Fruit fly (Drosophila melanogaster) whole organism, prepupa: Measurements from ENCODE around the gene Npc2d.

Source experiments
- CG10631 ChIP-seq: fragments of 200-800 bp; sonication (Bioruptor generic); optimal IDR thresholded peaks from 2 replicates; lab custom pipeline; 2016; ENCODE audit warnings: missing biosample characterization, missing genetic modification characterization
- CG10669 ChIP-seq: fragments of 200-800 bp; sonication (Bioruptor generic); optimal IDR thresholded peaks from 3 replicates; lab custom pipeline; 2018; ENCODE audit warnings: missing biosample characterization, mild to moderate bottlenecking, missing genetic modification characterization, moderate library complexity
- CG11762 ChIP-seq: fragments of 200-800 bp; sonication (Bioruptor generic); optimal IDR thresholded peaks from 3 replicates; lab custom pipeline; 2016; ENCODE audit warnings: missing biosample characterization, missing genetic modification characterization; ENCODE audit not compliant: insufficient read depth
- CG11902 ChIP-seq: fragments of 200-800 bp; sonication (Bioruptor generic); optimal IDR thresholded peaks from 3 replicates; lab custom pipeline; 2016; ENCODE audit warnings: missing biosample characterization, missing genetic modification characterization
- CG15336 ChIP-seq: fragments of 200-800 bp; sonication (Bioruptor generic); IDR thresholded peaks from 2 replicates; pipeline ENCODE4 v1.3.6; 2022; ENCODE audit warnings: missing biosample characterization, missing genetic modification characterization
- CG1621 ChIP-seq: fragments of 200-800 bp; sonication (Bioruptor generic); optimal IDR thresholded peaks from 3 replicates; lab custom pipeline; 2018; ENCODE audit warnings: missing biosample characterization, mild to moderate bottlenecking, missing genetic modification characterization
- CG16779 ChIP-seq: fragments of 200-800 bp; sonication (Bioruptor generic); optimal IDR thresholded peaks from 3 replicates; lab custom pipeline; 2017; ENCODE audit warnings: missing biosample characterization, mild to moderate bottlenecking, missing genetic modification characterization
- CG32006 ChIP-seq: fragments of 200-800 bp; sonication (Bioruptor generic); optimal IDR thresholded peaks from 3 replicates; lab custom pipeline; 2017; ENCODE audit warnings: missing biosample characterization, mild to moderate bottlenecking, missing genetic modification characterization
- CG34406 ChIP-seq: fragments of 200-800 bp; sonication (Bioruptor generic); optimal IDR thresholded peaks from 3 replicates; lab custom pipeline; 2016; ENCODE audit warnings: missing biosample characterization, missing genetic modification characterization
- CG3919 ChIP-seq: fragments of 200-800 bp; sonication (Bioruptor generic); optimal IDR thresholded peaks from 3 replicates; lab custom pipeline; 2016; ENCODE audit warnings: missing biosample characterization, missing genetic modification characterization
- CG4318 ChIP-seq: fragments of 200-800 bp; sonication (Bioruptor generic); optimal IDR thresholded peaks from 3 replicates; lab custom pipeline; 2017; ENCODE audit warnings: missing biosample characterization, mild to moderate bottlenecking, missing genetic modification characterization
- CG6276 ChIP-seq: fragments of 200-800 bp; sonication (Bioruptor generic); optimal IDR thresholded peaks from 2 replicates; lab custom pipeline; 2017; ENCODE audit warnings: missing biosample characterization, mild to moderate bottlenecking, missing genetic modification characterization
- CG6854 ChIP-seq: fragments of 200-800 bp; sonication (Bioruptor generic); optimal IDR thresholded peaks from 2 replicates; lab custom pipeline; 2017; ENCODE audit warnings: missing biosample characterization, mild to moderate bottlenecking, missing genetic modification characterization
- CG7368 ChIP-seq: fragments of 200-800 bp; sonication (Bioruptor generic); optimal IDR thresholded peaks from 3 replicates; lab custom pipeline; 2016; ENCODE audit warnings: missing biosample characterization, missing genetic modification characterization
- CG8119 ChIP-seq: fragments of 200-800 bp; sonication (Bioruptor generic); IDR thresholded peaks from 3 replicates; pipeline ENCODE4 v1.3.6; 2022; ENCODE audit warnings: missing biosample characterization, missing genetic modification characterization
- CG8632 ChIP-seq: fragments of 200-800 bp; sonication (Bioruptor generic); optimal IDR thresholded peaks from 3 replicates; lab custom pipeline; 2016; ENCODE audit warnings: missing biosample characterization, missing genetic modification characterization
- CG9139 ChIP-seq: fragments of 200-800 bp; sonication (Bioruptor generic); optimal IDR thresholded peaks from 3 replicates; lab custom pipeline; 2017; ENCODE audit warnings: missing biosample characterization, mild to moderate bottlenecking, missing genetic modification characterization
- Eip75B ChIP-seq: fragments of 200-800 bp; sonication (Bioruptor generic); optimal IDR thresholded peaks from 3 replicates; lab custom pipeline; 2016; ENCODE audit warnings: missing biosample characterization, missing genetic modification characterization
- Eip78C ChIP-seq: fragments of 200-800 bp; sonication (Bioruptor generic); peaks from one replicate; lab custom pipeline; 2016; ENCODE audit warnings: missing biosample characterization, missing genetic modification characterization
- Eip93F ChIP-seq: fragments of 200-800 bp; sonication (Bioruptor generic); optimal IDR thresholded peaks from 2 replicates; lab custom pipeline; 2016; ENCODE audit warnings: missing biosample characterization, mild to moderate bottlenecking, missing genetic modification characterization
- Ets96B ChIP-seq: fragments of 200-800 bp; optimal IDR thresholded peaks from 2 replicates; lab custom pipeline; 2019; ENCODE audit warnings: missing biosample characterization, mild to moderate bottlenecking, missing genetic modification characterization, moderate library complexity
- Hr4 ChIP-seq: fragments of 200-800 bp; sonication (Bioruptor generic); optimal IDR thresholded peaks from 3 replicates; lab custom pipeline; 2016; ENCODE audit warnings: missing biosample characterization, missing genetic modification characterization
- Lpt ChIP-seq: fragments of 200-800 bp; sonication (Bioruptor generic); optimal IDR thresholded peaks from 3 replicates; lab custom pipeline; 2016; ENCODE audit warnings: missing biosample characterization, missing genetic modification characterization
- Met ChIP-seq: fragments of 200-800 bp; sonication (Bioruptor generic); optimal IDR thresholded peaks from 3 replicates; lab custom pipeline; 2016; ENCODE audit warnings: missing biosample characterization, missing genetic modification characterization
- OdsH ChIP-seq: fragments of 200-800 bp; sonication (Bioruptor generic); optimal IDR thresholded peaks from 3 replicates; lab custom pipeline; 2016; ENCODE audit warnings: missing biosample characterization, missing genetic modification characterization
- Smox ChIP-seq: fragments of 200-800 bp; sonication (Bioruptor generic); optimal IDR thresholded peaks from 3 replicates; lab custom pipeline; 2016; ENCODE audit warnings: missing biosample characterization, missing genetic modification characterization
- Sox102F ChIP-seq: fragments of 200-800 bp; sonication (Bioruptor generic); optimal IDR thresholded peaks from 2 replicates; lab custom pipeline; 2016; ENCODE audit warnings: missing biosample characterization, mild to moderate bottlenecking, missing genetic modification characterization
- Sox14 ChIP-seq: fragments of 200-800 bp; sonication (Bioruptor generic); optimal IDR thresholded peaks from 3 replicates; lab custom pipeline; 2016; ENCODE audit warnings: missing biosample characterization, missing genetic modification characterization
- Sox15 ChIP-seq: fragments of 200-800 bp; sonication (Bioruptor generic); optimal IDR thresholded peaks from 3 replicates; lab custom pipeline; 2016; ENCODE audit warnings: missing biosample characterization, missing genetic modification characterization
- acj6 ChIP-seq: fragments of 200-800 bp; sonication (Bioruptor generic); optimal IDR thresholded peaks from 3 replicates; lab custom pipeline; 2016; ENCODE audit warnings: missing biosample characterization, missing genetic modification characterization
- cyc ChIP-seq: fragments of 200-800 bp; sonication (Bioruptor generic); optimal IDR thresholded peaks from 3 replicates; lab custom pipeline; 2016; ENCODE audit warnings: missing biosample characterization, missing genetic modification characterization
- dac ChIP-seq: fragments of 200-800 bp; sonication (Bioruptor generic); optimal IDR thresholded peaks from 2 replicates; lab custom pipeline; 2017; ENCODE audit warnings: missing biosample characterization, mild to moderate bottlenecking, missing genetic modification characterization
- dsx ChIP-seq: fragments of 200-800 bp; optimal IDR thresholded peaks from 3 replicates; lab custom pipeline; 2019; ENCODE audit warnings: missing biosample characterization, mild to moderate bottlenecking, missing genetic modification characterization, moderate library complexity; ENCODE audit not compliant: poor library complexity, severe bottlenecking
- eg ChIP-seq: fragments of 200-800 bp; sonication (Bioruptor generic); IDR thresholded peaks from 3 replicates; pipeline ENCODE4 v1.3.6; 2022; ENCODE audit warnings: missing biosample characterization, missing genetic modification characterization
- esn ChIP-seq: fragments of 200-800 bp; sonication (Bioruptor generic); optimal IDR thresholded peaks from 2 replicates; lab custom pipeline; 2016; ENCODE audit warnings: missing biosample characterization, mild to moderate bottlenecking, missing genetic modification characterization, moderate library complexity
- fd59A ChIP-seq: fragments of 200-800 bp; sonication (Bioruptor generic); optimal IDR thresholded peaks from 2 replicates; lab custom pipeline; 2017; ENCODE audit warnings: missing biosample characterization, mild to moderate bottlenecking, missing genetic modification characterization, missing genetic modification reagents
- fkh ChIP-seq: fragments of 200-800 bp; sonication (Bioruptor generic); optimal IDR thresholded peaks from 3 replicates; lab custom pipeline; 2017; ENCODE audit warnings: missing biosample characterization, mild to moderate bottlenecking, missing genetic modification characterization, moderate library complexity
- net ChIP-seq: fragments of 200-800 bp; sonication (Bioruptor generic); optimal IDR thresholded peaks from 3 replicates; lab custom pipeline; 2016; ENCODE audit warnings: missing biosample characterization, missing genetic modification characterization
- pdm3 ChIP-seq: fragments of 200-800 bp; sonication (Bioruptor generic); optimal IDR thresholded peaks from 3 replicates; lab custom pipeline; 2016; ENCODE audit warnings: missing biosample characterization, missing genetic modification characterization
- salr ChIP-seq, 2 experiments: fragments of 200-800 bp; sonication (Bioruptor generic); optimal IDR thresholded peaks; 3 replicates each; lab custom pipeline; 2016 to 2018; ENCODE audit warnings: missing biosample characterization in 2 of 2, missing genetic modification characterization in 2 of 2, mild to moderate bottlenecking in 1 of 2
- spab ChIP-seq: fragments of 200-800 bp; sonication (Bioruptor generic); optimal IDR thresholded peaks from 2 replicates; lab custom pipeline; 2017; ENCODE audit warnings: missing biosample characterization, mild to moderate bottlenecking, missing genetic modification characterization, missing genetic modification reagents
- svp ChIP-seq: fragments of 200-800 bp; sonication (Bioruptor generic); peaks from one replicate; lab custom pipeline; 2016; ENCODE audit warnings: missing biosample characterization, missing genetic modification characterization
- vri ChIP-seq: fragments of 200-800 bp; sonication (Bioruptor generic); optimal IDR thresholded peaks from 3 replicates; lab custom pipeline; 2016; ENCODE audit warnings: missing biosample characterization, mild to moderate bottlenecking, missing genetic modification characterization

Gene Npc2d

dm6 chr3R:10031480-10031879, 24.4 kb downstream of the Npc2d start:
- TF ChIP-seq Eip75B (GFP tag; lab: Kevin White, UChicago) = no peak
- no peak for TF ChIP-seq CG9139 (GFP tag; lab: Kevin White, UChicago)
- no peak for TF ChIP-seq Smox (GFP tag; lab: Kevin White, UChicago)
- TF ChIP-seq Lpt (GFP tag; lab: Kevin White, UChicago) = no peak
- no peak for TF ChIP-seq Eip78C (GFP tag; lab: Kevin White, UChicago)
- TF ChIP-seq salr (GFP tag; optimal IDR thresholded peaks at IDR 0.05; lab: Kevin White, UChicago) = no peak
- no peak for TF ChIP-seq CG11762 (GFP tag; lab: Kevin White, UChicago)
- TF ChIP-seq, all 60 proteins: peak for 0

- TF ChIP-seq Eip78C (GFP tag; lab: Kevin White, UChicago) = peak; percentile 23
- TF ChIP-seq CG15336 (GFP tag; lab: Robert Waterston, UW) = peak; percentile 68
- no peak for TF ChIP-seq CG10631 (GFP tag; lab: Kevin White, UChicago)
- TF ChIP-seq acj6 (GFP tag; lab: Kevin White, UChicago) = no peak
- TF ChIP-seq pdm3 (GFP tag; lab: Kevin White, UChicago) = no peak
- TF ChIP-seq CG9139 (GFP tag; lab: Kevin White, UChicago) = no peak
- no peak for TF ChIP-seq vri
- TF ChIP-seq cyc = no peak
- TF ChIP-seq CG6276 (GFP tag; lab: Kevin White, UChicago) = peak; percentile 59
- TF ChIP-seq CG3919 (GFP tag; lab: Kevin White, UChicago) = no peak
- no peak for TF ChIP-seq CG8632 (GFP tag; lab: Kevin White, UChicago)
- no peak for TF ChIP-seq dsx
- TF ChIP-seq CG32006 = peak; percentile 59
- no peak for TF ChIP-seq Sox102F
- TF ChIP-seq fd59A (GFP tag; lab: Kevin White, UChicago) = no peak
- TF ChIP-seq Sox15 (GFP tag; lab: Kevin White, UChicago) = no peak
- TF ChIP-seq Hr4 (GFP tag; lab: Kevin White, UChicago) = peak; percentile 54
- TF ChIP-seq CG34406 (GFP tag; lab: Kevin White, UChicago) = no peak
- peak; percentile 8 for TF ChIP-seq OdsH (GFP tag; lab: Kevin White, UChicago)
- no peak for TF ChIP-seq CG16779 (tag; lab: Kevin White, UChicago)
- TF ChIP-seq Met = no peak
- TF ChIP-seq salr (GFP tag; optimal IDR thresholded peaks at IDR 0.05; lab: Kevin White, UChicago) = no peak
- no peak for TF ChIP-seq Smox (GFP tag; lab: Kevin White, UChicago)
- TF ChIP-seq net (GFP tag; lab: Kevin White, UChicago) = no peak
- no peak for TF ChIP-seq CG10669 (GFP tag; lab: Kevin White, UChicago)
- TF ChIP-seq svp (GFP tag; lab: Kevin White, UChicago) = no peak
- no peak for TF ChIP-seq CG11902 (GFP tag; lab: Kevin White, UChicago)
- peak; percentile 33 for TF ChIP-seq dac (GFP tag; lab: Kevin White, UChicago)
- TF ChIP-seq CG6854 = no peak
- TF ChIP-seq eg (GFP tag; lab: Robert Waterston, UW) = peak; percentile 42; the same call in 1 of the 3 replicates
- TF ChIP-seq Sox14 = no peak
- no peak for TF ChIP-seq Eip93F
- no peak for TF ChIP-seq esn (GFP tag; lab: Kevin White, UChicago)
- no peak; the same call in 1 of the 3 replicates for TF ChIP-seq CG8119 (GFP tag; lab: Robert Waterston, UW)
- TF ChIP-seq, all 60 proteins: peak for 8
These were observed 27.5 kb downstream of the Npc2d start for dm6 chr3R:10028378-10028777.

- TF ChIP-seq Smox (GFP tag; lab: Kevin White, UChicago) (no peak), vri (no peak), Hr4 (GFP tag; lab: Kevin White, UChicago) (no peak), CG6854 (no peak), CG32006 (no peak), fkh (no peak), esn (GFP tag; lab: Kevin White, UChicago) (no peak), CG4318 (no peak), Sox14 (no peak), Met (no peak), spab (GFP tag; lab: Kevin White, UChicago) (no peak), Lpt (GFP tag; lab: Kevin White, UChicago) (no peak), eg (GFP tag; lab: Robert Waterston, UW) (no peak), OdsH (GFP tag; lab: Kevin White, UChicago) (no peak), CG10631 (GFP tag; lab: Kevin White, UChicago) (no peak), CG1621 (tag; lab: Kevin White, UChicago) (no peak), Ets96B (tag; lab: Kevin White, UChicago) (no peak), CG7368 (GFP tag; lab: Kevin White, UChicago) (no peak), CG8119 (GFP tag; lab: Robert Waterston, UW) (no peak), CG16779 (tag; lab: Kevin White, UChicago) (no peak)
These were observed 30.8 kb downstream of the Npc2d start, which contains the start of gene CG31407 for dm6 chr3R:10025050-10025449. Gene CG31407 (minus strand): TSS chr3R:10025150.
